Fruit fly (Drosophila melanogaster): ENCODE data around the gene CG1146.

CG1146 gene

DNA sequence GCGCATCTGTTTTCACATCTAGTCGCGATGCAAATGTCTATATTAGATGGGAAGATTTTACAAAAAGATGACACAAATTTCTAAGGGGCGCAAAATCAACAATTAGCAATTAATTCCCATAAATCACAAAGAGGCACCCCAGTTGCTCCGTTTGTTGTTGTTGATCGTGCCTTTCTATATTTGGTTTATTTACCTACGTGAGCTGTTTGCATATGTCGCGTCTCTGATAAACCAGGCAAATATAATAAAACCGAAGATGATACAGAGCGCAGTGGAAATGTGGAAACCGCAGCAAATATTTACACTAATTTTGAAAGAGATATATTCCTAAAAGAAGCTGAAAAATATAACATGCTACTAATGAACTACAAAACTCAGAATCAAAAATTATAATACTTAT, 834 bp downstream of the CG1146 start (continued):
- TF ChIP-seq CG6813 (GFP tag; optimal IDR thresholded peaks at IDR 0.05) = peak; percentile 83
- peak; percentile 32 for TF ChIP-seq CG8089 (GFP tag; optimal IDR thresholded peaks at IDR 0.05)
- TF ChIP-seq CG13424 (tag; optimal IDR thresholded peaks at IDR 0.05) = peak; percentile 37
- no peak for TF ChIP-seq sisA (GFP tag; IDR thresholded peaks at IDR 0.05)
- peak; percentile 79 for TF ChIP-seq CG15696 (tag; optimal IDR thresholded peaks at IDR 0.05)
- peak; percentile 32 for TF ChIP-seq Hmr (GFP tag; optimal IDR thresholded peaks at IDR 0.05)
- peak; percentile 1 for TF ChIP-seq twi (tag; optimal IDR thresholded peaks at IDR 0.05)
- no peak for TF ChIP-seq p53 (GFP tag; optimal IDR thresholded peaks at IDR 0.05)
- no peak for TF ChIP-seq Myb (GFP tag; optimal IDR thresholded peaks at IDR 0.05)
- TF ChIP-seq exex (tag; optimal IDR thresholded peaks at IDR 0.05) = no peak
- peak; percentile 44 for TF ChIP-seq Side (GFP tag; optimal IDR thresholded peaks at IDR 0.05)
- no peak for TF ChIP-seq CG34224 (GFP tag; IDR thresholded peaks at IDR 0.05; ENCODE audit: partially characterized antibody)
- TF ChIP-seq Oli (tag; optimal IDR thresholded peaks at IDR 0.05) = no peak
- TF ChIP-seq CG1024 (GFP tag; IDR thresholded peaks at IDR 0.05) = no peak
- TF ChIP-seq ind (GFP tag; optimal IDR thresholded peaks at IDR 0.05) = no peak
- TF ChIP-seq CG16815 (GFP tag; optimal IDR thresholded peaks at IDR 0.05) = no peak
- TF ChIP-seq Opbp (GFP tag; IDR thresholded peaks at IDR 0.05; ENCODE audit: partially characterized antibody) = no peak
- no peak for TF ChIP-seq CG12659 (GFP tag; optimal IDR thresholded peaks at IDR 0.05)
- no peak for TF ChIP-seq CG8388 (GFP tag; optimal IDR thresholded peaks at IDR 0.05)
- no peak for TF ChIP-seq CG10431 (GFP tag; optimal IDR thresholded peaks at IDR 0.05)
- no peak; the same call in 2 of the 3 replicates for TF ChIP-seq sr (GFP tag; IDR thresholded peaks at IDR 0.05)
- no peak for TF ChIP-seq CG14860 (GFP tag; IDR thresholded peaks at IDR 0.05; ENCODE audit: partially characterized antibody)
- TF ChIP-seq sob (GFP tag; IDR thresholded peaks at IDR 0.05) = no peak
- TF ChIP-seq CG17912 (GFP tag; optimal IDR thresholded peaks at IDR 0.05) = peak; percentile 54
- no peak for TF ChIP-seq klu (GFP tag; IDR thresholded peaks at IDR 0.05)
- no peak for TF ChIP-seq CG6175 (GFP tag; IDR thresholded peaks at IDR 0.05)
- TF ChIP-seq ara (GFP tag; IDR thresholded peaks at IDR 0.05) = peak; percentile 67
- peak; percentile 43 for TF ChIP-seq salm (tag; optimal IDR thresholded peaks at IDR 0.05)
- no peak for TF ChIP-seq Ptx1 (GFP tag; IDR thresholded peaks at IDR 0.05)
- no peak for TF ChIP-seq Ets65A (GFP tag)
- TF ChIP-seq CG17359 (tag; optimal IDR thresholded peaks at IDR 0.05) = peak; percentile 75
- TF ChIP-seq CG4424 (GFP tag; optimal IDR thresholded peaks at IDR 0.05) = no peak
- TF ChIP-seq pan (optimal IDR thresholded peaks at IDR 0.05) = no peak
- TF ChIP-seq pan (GFP tag; optimal IDR thresholded peaks at IDR 0.05 in 1 of 2, IDR thresholded peaks at IDR 0.05 in 1 of 2) = peak in 1 of 2 experiments; percentile 9
- no peak for TF ChIP-seq Scr (GFP tag; IDR thresholded peaks at IDR 0.05; ENCODE audit: partially characterized antibody)
- peak; percentile 83 for TF ChIP-seq fd64A (GFP tag; optimal IDR thresholded peaks at IDR 0.05)
- TF ChIP-seq Hsf (GFP tag; optimal IDR thresholded peaks at IDR 0.05) = no peak
- TF ChIP-seq mirr (GFP tag; optimal IDR thresholded peaks at IDR 0.05) = peak; percentile 11
- TF ChIP-seq Sox100B (GFP tag; optimal IDR thresholded peaks at IDR 0.05) = peak; percentile 73
- TF ChIP-seq gcm2 (GFP tag; optimal IDR thresholded peaks at IDR 0.05) = no peak
- peak; percentile 32; the same call in 1 of the 3 replicates for TF ChIP-seq CG17361 (GFP tag; IDR thresholded peaks at IDR 0.05)
- no peak for TF ChIP-seq CG6791 (GFP tag; IDR thresholded peaks at IDR 0.05; ENCODE audit: partially characterized antibody)
- no peak for TF ChIP-seq lbe (GFP tag; optimal IDR thresholded peaks at IDR 0.05)
- TF ChIP-seq CG3407 (GFP tag; optimal IDR thresholded peaks at IDR 0.05) = peak; percentile 70
- TF ChIP-seq CG17612 (GFP tag; IDR thresholded peaks at IDR 0.05) = no peak
- no peak for TF ChIP-seq Hmx (GFP tag; optimal IDR thresholded peaks at IDR 0.05)
- no peak for TF ChIP-seq grau (tag; optimal IDR thresholded peaks at IDR 0.05)
- TF ChIP-seq vvl (GFP tag; IDR thresholded peaks at IDR 0.05) = peak; percentile 66; the same call in 1 of the 2 replicates
- TF ChIP-seq Trl (optimal IDR thresholded peaks at IDR 0.05) = no peak
- TF ChIP-seq Trl (GFP tag; optimal IDR thresholded peaks at IDR 0.05) = no peak
- TF ChIP-seq sens (GFP tag) = peak; percentile 96
- TF ChIP-seq Aef1 (GFP tag; IDR thresholded peaks at IDR 0.05) = no peak
